Worm (Caenorhabditis elegans) whole organism, early embryonic: ENCODE measurements around the gene nas-7.

Experiments used
- F13C5.2 ChIP-seq: sonication (generic microtip); optimal IDR thresholded peaks from 2 replicates; lab custom pipeline; 2017; ENCODE audit warnings: mild to moderate bottlenecking, missing genetic modification characterization, inconsistent platforms, missing compliant biosample characterization
- aly-1 ChIP-seq: sonication (generic microtip); optimal IDR thresholded peaks from 2 replicates; lab custom pipeline; 2016; ENCODE audit warnings: missing genetic modification characterization, missing compliant biosample characterization
- ama-1 ChIP-seq: fragments of 150-350 bp; optimal IDR thresholded peaks from 2 replicates; lab custom pipeline; 2014
- ets-7 ChIP-seq: sonication (generic microtip); optimal IDR thresholded peaks from 2 replicates; lab custom pipeline; 2016; ENCODE audit warnings: missing genotype, missing genetic modification characterization, missing compliant biosample characterization
- flt-1 ChIP-seq: fragments of 200-800 bp; sonication (Bioruptor generic); IDR thresholded peaks from 2 replicates; pipeline ENCODE4 v1.3.6; 2022; ENCODE audit warnings: missing genetic modification characterization, missing compliant biosample characterization
- sea-1 ChIP-seq: fragments of 200-800 bp; sonication (Bioruptor generic); conservative IDR thresholded peaks from 2 replicates; pipeline ENCODE4 v1.3.6; 2022; ENCODE audit warnings: missing genetic modification characterization, missing compliant biosample characterization
- tbx-37 ChIP-seq: fragments of 200-800 bp; sonication (Bioruptor generic); conservative IDR thresholded peaks from 2 replicates; pipeline ENCODE4 v1.3.6; 2022; ENCODE audit warnings: missing genetic modification reagents, missing genetic modification characterization, missing compliant biosample characterization

DNA sequence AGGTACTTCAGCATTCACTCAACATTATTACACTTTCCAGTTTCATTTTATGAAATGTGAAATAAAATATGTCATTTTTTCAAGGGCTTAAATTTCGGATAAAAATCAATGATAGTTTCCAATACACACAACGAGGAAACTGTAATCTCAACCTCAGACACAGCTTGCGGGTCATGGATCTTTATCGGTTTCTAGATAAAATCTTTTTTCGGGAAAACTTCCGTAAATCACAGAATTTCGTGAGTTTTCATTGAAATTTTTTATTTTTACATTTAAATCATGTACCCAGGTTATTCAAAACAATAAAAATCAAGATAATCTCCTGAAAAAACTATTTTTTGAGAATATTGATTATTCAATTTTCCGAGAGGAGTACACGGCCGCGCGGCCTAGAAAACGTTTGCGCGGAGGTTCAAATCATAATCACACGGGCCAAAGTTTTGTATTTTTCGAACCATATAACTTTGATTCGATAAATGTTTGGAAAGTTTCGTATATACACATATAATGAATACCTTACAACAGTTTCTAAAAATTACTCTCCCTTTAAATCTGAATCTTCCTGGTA lies 5.2 kb downstream of the nas-7 start:
- TF ChIP-seq ama-1 (lab: Kevin White, UChicago): no peak
- no peak for TF ChIP-seq sea-1 (GFP tag; lab: Robert Waterston, UW)
- no peak for TF ChIP-seq F13C5.2
- TF ChIP-seq ets-7 (tag; lab: Kevin White, UChicago): no peak
- TF ChIP-seq tbx-37 (GFP tag; lab: Robert Waterston, UW): no peak
- TF ChIP-seq aly-1 (tag; lab: Kevin White, UChicago): no peak
- TF ChIP-seq flt-1 (GFP tag; lab: Robert Waterston, UW): no peak
